Worm (Caenorhabditis elegans) whole organism, L3 larva: Measurements from ENCODE around the gene oac-24.

Source experiments
- ZK546.5 ChIP-seq: sonication (generic microtip); optimal IDR thresholded peaks from 2 replicates; lab custom pipeline; 2017; ENCODE audit warnings: missing biosample characterization, missing genetic modification characterization
- aly-2 ChIP-seq: fragments of 150-350 bp; optimal IDR thresholded peaks from 2 replicates; lab custom pipeline; 2014; ENCODE audit warnings: missing biosample characterization, missing genetic modification characterization
- ama-1 ChIP-seq: fragments of 150-350 bp; optimal IDR thresholded peaks from 2 replicates; lab custom pipeline; 2018
- ceh-82 ChIP-seq: fragments of 150-350 bp; optimal IDR thresholded peaks from 2 replicates; lab custom pipeline; 2014; ENCODE audit warnings: missing biosample characterization, missing genetic modification characterization
- elt-2 ChIP-seq: sonication (generic microtip); optimal IDR thresholded peaks from 2 replicates; lab custom pipeline; 2016; ENCODE audit warnings: missing genetic modification reagents, mild to moderate bottlenecking, missing genetic modification characterization, missing compliant biosample characterization
- lin-39 ChIP-seq: fragments of 150-350 bp; optimal IDR thresholded peaks from 2 replicates; lab custom pipeline; 2018; ENCODE audit warnings: missing biosample characterization, missing genetic modification reagents, missing genetic modification characterization
- nhr-11 ChIP-seq: fragments of 150-350 bp; optimal IDR thresholded peaks from 2 replicates; lab custom pipeline; 2014; ENCODE audit warnings: missing biosample characterization, missing genetic modification characterization
- nhr-28 ChIP-seq: fragments of 150-350 bp; optimal IDR thresholded peaks from 2 replicates; lab custom pipeline; 2014; ENCODE audit warnings: missing biosample characterization, missing genetic modification characterization
- pha-4 ChIP-seq: fragments of 150-350 bp; optimal IDR thresholded peaks from 2 replicates; lab custom pipeline; 2014; ENCODE audit warnings: missing biosample characterization, missing genetic modification reagents, missing genetic modification characterization
- pqm-1 ChIP-seq: fragments of 150-350 bp; optimal IDR thresholded peaks from 2 replicates; lab custom pipeline; 2017; ENCODE audit warnings: missing biosample characterization, missing genetic modification characterization, inconsistent platforms
- unc-39 ChIP-seq: sonication (generic microtip); optimal IDR thresholded peaks from 4 replicates; lab custom pipeline; 2017; ENCODE audit warnings: missing biosample characterization, missing genetic modification characterization
- unc-62 ChIP-seq: fragments of 150-350 bp; sonication (generic microtip); optimal IDR thresholded peaks from 4 replicates; lab custom pipeline; 2014; ENCODE audit warnings: missing biosample characterization, missing genetic modification reagents, missing genetic modification characterization
- zag-1 ChIP-seq: fragments of 150-350 bp; optimal IDR thresholded peaks from 2 replicates; lab custom pipeline; 2014; ENCODE audit warnings: missing biosample characterization, missing genetic modification characterization

DNA sequence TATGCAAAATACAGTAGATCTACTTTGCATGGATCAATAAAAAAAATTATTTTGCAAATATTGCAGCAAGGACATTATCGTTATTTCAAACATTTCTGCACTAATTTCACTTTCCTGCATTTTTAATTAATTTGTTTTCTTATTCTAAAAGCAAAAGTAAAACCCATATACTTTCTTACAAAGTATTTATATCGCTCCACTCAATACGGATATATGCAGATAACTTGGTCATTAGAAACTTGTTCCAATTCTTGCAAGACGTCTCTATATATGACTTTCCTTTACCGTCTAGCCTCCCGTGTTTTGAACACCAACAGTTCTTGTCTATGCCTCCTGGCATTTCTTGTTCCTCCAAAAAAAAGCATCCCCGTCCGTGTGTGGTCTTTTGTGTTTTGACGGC lies at the start of gene oac-24:
- TF ChIP-seq zag-1 (tag; lab: Kevin White, UChicago) (no peak), unc-62 (GFP tag; lab: Kevin White, UChicago) (no peak), unc-39 (no peak), elt-2 (tag; lab: Kevin White, UChicago) (no peak), pqm-1 (no peak), nhr-11 (tag; lab: Kevin White, UChicago) (no peak), aly-2 (tag; lab: Kevin White, UChicago) (no peak), pha-4 (tag; lab: Kevin White, UChicago) (no peak), ZK546.5 (tag; lab: Kevin White, UChicago) (no peak), ama-1 (lab: Kevin White, UChicago) (no peak), lin-39 (tag; lab: Kevin White, UChicago) (no peak), ceh-82 (tag; lab: Kevin White, UChicago) (no peak), nhr-28 (tag; lab: Kevin White, UChicago) (no peak)
